Worm (Caenorhabditis elegans): ENCODE measurements around the gene nex-4.

DNA sequence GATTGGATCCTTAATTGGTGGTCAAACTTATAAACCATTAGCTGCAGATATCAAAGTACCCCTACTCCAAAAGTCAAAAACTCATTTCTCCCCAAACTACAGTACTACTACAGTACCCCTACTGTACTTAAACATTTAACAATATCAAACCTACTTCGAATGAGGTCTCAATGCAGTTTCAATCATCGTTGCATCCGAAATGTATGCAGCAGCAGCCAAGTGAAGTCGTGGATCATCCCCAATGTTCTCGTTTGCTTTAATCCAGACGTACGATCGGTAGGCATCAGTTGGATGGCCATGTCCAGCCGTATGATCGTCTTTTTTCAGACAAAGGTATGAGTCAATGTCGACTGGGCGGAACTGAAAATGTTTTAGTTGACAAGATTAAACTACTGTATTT is 6.3 kb downstream of the nex-4 start:
- no peak for TF ChIP-seq zag-1 (tag; optimal IDR thresholded peaks at IDR 0.05)
- TF ChIP-seq nhr-11 (tag; optimal IDR thresholded peaks at IDR 0.05): no peak
- no peak for TF ChIP-seq elt-1 (tag; optimal IDR thresholded peaks at IDR 0.05)
- no peak for TF ChIP-seq lin-39 (tag; optimal IDR thresholded peaks at IDR 0.05)
- no peak for TF ChIP-seq ceh-82 (tag; optimal IDR thresholded peaks at IDR 0.05)
- no peak for TF ChIP-seq ama-1 (optimal IDR thresholded peaks at IDR 0.05)
- TF ChIP-seq egl-5 (tag; optimal IDR thresholded peaks at IDR 0.05): no peak
- TF ChIP-seq unc-62 (GFP tag; optimal IDR thresholded peaks at IDR 0.05): no peak

Data from whole organism, L3 larva.